Fruit fly (Drosophila melanogaster) Kc167 (cell line): ENCODE results near the gene CG16965.

Source experiments
- Sin3A ChIP-seq: fragments of >200 bp; optimal IDR thresholded peaks from 2 replicates; lab custom pipeline; 2018; ENCODE audit warnings: missing external identifiers
- h ChIP-seq: fragments of >200 bp; optimal IDR thresholded peaks from 3 replicates; lab custom pipeline; 2018; ENCODE audit warnings: missing external identifiers
- insv ChIP-seq: fragments of >200 bp; optimal IDR thresholded peaks from 3 replicates; lab custom pipeline; 2018; ENCODE audit warnings: missing external identifiers
- psq ChIP-seq: fragments of >200 bp; optimal IDR thresholded peaks from 2 replicates; lab custom pipeline; 2017; ENCODE audit warnings: missing external identifiers
- ttk ChIP-seq: sonication (Bioruptor generic); optimal IDR thresholded peaks from 2 replicates; lab custom pipeline; 2017; ENCODE audit warnings: missing external identifiers

- TF ChIP-seq psq (no peak), insv (lab: Kevin White, UChicago) (no peak), h (lab: Kevin White, UChicago) (no peak), ttk (lab: Kevin White, UChicago) (no peak), Sin3A (lab: Kevin White, UChicago) (no peak)
Measured at dm6 chr2L:11958729-11959128, 22.7 kb upstream of the CG16965 start.
